Fruit fly (Drosophila melanogaster) ovary, adult (tissue): Measurements from ENCODE around the gene L2HGDH.

Experiments used
- CG17801 ChIP-seq: fragments of 200-800 bp; optimal IDR thresholded peaks from 2 replicates; lab custom pipeline; 2019; ENCODE audit warnings: missing biosample characterization, mild to moderate bottlenecking, missing genetic modification characterization, moderate library complexity; ENCODE audit not compliant: partially characterized antibody

The L2HGDH gene

DNA sequence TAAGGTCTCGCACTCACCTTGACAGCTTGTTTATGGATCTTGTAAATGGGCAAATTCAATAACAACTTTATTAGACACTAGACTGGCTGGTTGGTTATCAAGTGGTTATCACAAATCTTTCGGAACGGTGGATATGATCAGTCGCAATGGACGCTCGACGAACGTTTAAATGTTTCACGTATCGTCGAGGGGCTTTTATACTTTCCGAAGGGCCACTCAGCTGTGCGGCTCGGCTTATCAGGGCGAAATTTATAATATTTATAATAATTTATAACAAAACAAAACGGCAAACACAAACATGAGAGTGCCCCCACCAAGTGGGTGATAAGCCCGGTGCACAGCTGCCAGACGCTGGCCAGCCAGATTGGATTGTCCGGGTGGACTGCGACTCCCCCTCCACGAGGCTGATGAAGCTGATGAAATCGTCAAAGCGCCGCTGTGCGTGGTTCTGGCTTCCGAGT is 20.0 kb downstream of the L2HGDH start, which contains the start of gene CG10621:
Gene CG10621, minus strand, starts transcription at position 177 of the 461 bp plus-strand sequence.
- no peak for TF ChIP-seq CG17801 (GFP tag; lab: Kevin White, UChicago)

DNA sequence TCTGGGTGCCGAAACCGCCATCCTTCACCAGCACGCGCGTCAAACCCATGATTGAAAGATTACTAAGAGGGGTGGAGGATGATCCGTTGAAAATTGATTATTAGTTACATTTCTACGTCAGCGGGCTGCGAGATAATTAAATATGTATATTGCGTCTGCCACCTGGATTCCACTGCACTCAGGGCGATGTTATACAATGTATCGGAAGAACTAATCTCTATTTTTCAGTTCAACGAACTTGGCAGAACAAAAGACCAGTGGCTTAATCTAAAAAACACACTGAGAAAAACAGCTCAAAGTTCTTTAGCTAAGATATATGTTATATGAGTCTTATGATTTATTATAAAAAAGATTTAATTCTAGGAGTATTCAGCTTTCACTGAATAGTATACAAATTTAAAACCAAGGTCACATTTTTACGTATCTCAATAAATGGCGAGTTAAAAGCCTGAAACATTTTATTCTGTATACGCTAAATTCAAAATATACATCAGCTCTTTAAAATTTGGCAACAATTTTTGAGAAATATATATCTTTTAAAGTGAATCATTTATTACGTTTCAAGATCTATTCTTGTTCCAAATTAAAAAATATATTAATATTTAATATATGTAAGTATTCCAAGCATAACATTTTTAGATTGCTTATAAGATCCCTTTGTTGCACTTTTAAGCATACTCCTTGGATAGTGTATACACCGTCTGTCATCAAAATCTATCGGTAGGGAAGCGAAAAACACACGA is 20.6 kb downstream of the L2HGDH start:
- TF ChIP-seq CG17801 (GFP tag; lab: Kevin White, UChicago) = no peak

DNA sequence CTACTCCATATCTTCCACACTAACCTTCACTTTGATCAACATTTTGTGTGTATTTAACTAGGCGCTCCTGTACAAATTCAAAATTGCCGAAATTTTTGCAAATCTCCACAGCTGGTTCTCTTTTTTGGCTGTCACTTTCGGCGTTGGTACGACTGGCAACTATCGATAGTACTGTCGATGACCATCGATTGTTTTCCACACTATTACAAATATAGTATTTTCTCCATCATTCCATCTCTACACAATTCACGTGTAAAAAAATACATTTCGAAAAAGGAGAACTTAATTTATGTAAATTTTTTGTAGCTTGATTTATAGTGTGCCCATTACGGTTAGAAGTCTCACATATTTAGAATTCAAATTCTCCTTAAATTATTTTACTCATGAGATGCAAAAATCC is 22.6 kb downstream of the L2HGDH start, which contains the start of gene Nedd8:
Gene Nedd8, minus strand, starts transcription at position 164 of the 400 bp plus-strand sequence.
- peak; percentile 31 for TF ChIP-seq CG17801 (GFP tag; lab: Kevin White, UChicago)

DNA sequence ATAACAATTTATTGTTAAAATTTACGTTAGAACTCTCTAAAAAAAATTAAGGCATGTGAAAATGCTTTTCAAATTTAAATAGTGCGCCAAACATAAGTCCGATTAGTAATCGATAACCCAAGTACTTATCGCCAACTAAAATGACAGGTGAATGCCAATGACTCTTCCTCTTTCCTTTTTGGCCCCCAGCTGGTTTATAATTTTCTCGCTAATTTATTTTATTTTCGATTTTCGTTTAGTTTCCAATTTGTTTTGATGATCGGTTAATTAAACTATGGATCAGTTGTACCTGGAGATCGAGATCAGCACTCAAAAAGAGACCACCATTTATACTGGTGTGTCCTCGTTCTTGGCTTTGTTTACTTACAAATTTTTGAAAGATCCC is 25.5 kb downstream of the L2HGDH start, which contains the start of gene CG10428:
Gene CG10428, plus strand, starts transcription at position 161 of the 385 bp plus-strand sequence.
- no peak for TF ChIP-seq CG17801 (GFP tag; lab: Kevin White, UChicago)

DNA sequence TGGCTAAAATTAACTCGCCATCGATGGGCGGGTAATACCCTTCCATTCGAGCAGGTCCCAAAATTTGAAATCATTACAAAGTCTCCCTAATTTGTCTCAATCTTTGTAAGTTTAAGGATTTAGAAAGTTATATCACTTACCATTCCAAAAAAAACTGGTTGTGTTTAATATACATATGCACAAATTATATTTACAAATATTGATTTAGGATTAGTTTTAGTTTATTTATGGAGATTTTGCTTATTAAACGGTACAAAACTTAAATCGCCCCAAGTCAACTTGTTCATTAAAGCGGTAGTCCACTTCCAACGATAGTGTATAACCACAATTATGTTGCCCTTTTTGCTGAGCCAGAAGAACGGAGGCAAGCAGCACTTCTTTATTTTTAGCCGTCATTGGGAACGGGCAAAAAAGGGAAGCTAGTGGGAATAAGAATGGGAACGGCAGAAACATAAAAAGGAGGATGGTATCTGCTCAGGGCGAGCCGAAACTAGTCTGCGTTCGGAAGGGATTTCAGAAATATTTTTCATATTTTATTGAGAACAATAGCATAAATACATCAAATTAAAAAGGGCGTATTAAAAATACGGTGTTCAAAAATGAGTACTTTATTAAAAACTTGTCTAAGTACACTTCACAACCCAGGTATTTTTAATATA is 26.1 kb downstream of the L2HGDH start:
- TF ChIP-seq CG17801 (GFP tag; lab: Kevin White, UChicago) = no peak

DNA sequence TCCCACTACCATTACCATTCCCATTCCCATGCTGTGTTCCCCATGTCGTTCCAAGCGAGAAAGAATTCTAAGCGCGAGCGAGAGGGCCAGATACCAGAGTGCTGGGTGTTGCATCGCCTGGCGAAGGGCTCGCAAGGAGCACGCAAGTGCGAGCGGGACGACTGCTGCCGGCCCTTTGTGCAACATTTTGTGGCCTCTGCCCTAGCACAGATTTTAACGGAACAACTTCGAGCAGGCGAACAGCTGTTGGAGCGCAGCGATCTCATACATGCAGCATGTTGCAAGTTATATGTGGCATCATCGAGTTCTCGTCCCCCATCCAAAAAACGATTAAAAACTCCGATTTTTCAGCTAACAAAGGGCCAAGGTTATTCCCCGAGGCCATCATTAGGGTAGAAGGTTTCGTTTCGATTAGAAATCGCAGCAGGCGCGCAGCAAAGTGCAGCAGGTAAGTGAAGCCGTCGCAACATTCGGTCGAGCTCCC is 26.7 kb downstream of the L2HGDH start:
- TF ChIP-seq CG17801 (GFP tag; lab: Kevin White, UChicago) = no peak

DNA sequence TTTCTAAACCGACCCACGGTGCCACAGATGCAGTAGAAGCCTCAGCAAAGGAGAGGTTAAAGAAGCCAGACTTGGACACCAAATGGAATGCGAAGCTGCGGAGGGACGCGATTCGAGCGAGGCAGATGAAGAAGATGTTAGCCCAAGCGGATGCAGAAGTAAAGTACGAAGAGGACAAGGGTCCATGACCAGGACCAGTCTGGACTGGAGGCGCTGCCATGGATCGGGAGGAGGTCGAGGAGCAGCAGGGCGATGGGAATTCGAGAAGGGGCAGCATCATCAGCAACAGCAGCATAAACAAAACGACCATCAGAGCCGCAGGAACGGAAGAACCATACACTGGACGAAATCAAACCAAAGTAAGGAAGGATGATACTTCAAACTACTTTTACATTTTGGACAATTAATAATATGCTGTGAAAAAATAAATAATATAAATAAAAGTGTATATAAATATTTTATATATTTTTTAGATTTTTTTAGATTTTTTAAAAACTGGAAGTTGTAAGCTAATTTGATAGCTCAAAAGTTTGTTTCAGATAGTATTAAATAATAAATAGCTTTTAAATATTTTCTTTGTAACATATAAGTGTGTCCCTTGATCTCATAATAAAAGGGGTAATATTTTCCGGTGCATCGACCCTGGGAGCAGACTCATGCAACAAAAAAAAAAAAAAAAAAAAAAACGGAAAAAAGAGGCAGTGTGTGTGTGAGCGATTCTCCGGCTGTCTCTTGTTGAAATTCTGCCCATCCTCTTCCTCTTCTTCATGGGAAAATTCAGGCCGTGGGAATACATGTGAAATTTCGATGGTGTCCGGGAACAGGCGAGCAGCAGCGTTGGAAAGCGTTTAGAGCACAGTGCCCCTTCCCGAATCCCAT is 27.4 kb downstream of the L2HGDH start:
- no peak for TF ChIP-seq CG17801 (GFP tag; lab: Kevin White, UChicago)

DNA sequence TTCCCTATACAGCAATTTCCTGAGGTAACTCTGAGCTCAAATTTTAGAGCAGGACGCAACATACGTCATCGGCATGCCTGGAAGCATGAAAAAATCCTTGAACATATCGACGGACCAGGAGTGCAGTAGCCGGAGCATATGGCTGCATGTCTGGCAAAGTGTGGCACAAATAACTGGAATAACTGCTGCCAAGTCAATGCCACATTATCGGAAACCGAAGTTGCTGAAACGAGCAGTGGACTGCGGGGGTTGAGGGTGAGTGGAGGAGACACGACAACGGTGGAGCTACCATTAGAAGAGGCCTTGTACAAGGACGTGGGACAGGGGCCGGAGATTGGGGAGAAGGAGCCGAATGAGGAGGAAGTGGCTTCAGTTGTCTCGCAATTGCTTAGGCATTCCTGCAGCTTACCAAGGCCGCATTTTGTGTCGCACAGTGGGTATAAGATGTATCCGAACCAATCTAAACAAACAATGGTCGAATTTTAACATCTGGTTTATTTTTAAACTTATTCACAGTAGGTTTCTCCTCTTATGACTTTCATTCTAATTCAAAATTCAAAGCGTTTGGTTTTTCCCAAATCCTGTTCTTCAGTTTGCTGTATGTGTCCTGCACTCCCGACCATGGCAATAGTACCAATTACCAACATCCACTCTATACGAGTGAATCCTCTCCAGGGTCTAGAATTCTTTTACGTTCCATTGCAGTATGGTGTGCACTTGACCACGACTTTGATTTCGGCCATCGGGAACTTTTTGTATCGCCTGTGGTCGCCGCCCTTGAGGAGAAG is 28.3 kb downstream of the L2HGDH start, which contains the start of gene CG46304:
Gene CG46304, plus strand, starts transcription at position 541 of the 788 bp plus-strand sequence.
- TF ChIP-seq CG17801 (GFP tag; lab: Kevin White, UChicago) = no peak

DNA sequence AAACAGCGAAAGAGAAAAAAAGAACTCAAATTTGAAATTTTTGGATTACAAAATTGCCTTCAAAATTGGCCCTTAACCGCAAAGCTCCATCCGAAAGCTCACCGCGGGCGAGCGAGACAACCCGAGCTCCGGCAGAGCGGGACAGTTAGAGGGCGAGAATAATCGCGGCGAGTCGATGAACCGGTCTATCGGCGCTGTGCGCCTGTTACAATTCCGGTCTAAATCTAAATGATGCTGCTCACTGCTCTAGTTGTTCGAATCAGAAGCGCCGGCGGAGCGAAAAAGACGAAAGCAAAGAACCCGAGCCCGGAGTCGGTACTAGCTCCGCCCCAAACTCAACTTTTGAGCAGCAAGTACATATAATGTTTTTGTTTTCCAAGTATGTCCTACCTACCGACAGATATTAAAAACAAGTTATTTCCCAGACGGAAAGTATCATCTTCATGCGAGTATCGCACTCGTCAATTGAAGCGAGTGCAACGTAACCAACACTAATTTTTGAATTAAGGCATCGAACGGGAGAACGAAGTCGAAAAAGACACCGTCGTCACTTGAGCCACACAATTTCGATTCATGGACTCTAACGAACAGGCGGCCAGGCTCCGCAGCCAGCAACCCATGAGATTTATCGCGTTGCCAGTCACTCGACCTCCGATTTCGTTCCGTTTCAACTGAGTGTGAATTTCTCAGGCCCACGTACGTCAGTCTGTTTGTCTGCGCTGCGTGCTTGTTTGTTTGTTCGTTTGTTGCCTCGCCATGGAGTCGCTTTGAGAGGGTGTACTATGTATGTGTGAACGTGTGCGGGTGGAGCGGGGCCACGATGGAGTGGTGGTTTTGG is 29.9 kb downstream of the L2HGDH start:
- TF ChIP-seq CG17801 (GFP tag; lab: Kevin White, UChicago) = no peak

DNA sequence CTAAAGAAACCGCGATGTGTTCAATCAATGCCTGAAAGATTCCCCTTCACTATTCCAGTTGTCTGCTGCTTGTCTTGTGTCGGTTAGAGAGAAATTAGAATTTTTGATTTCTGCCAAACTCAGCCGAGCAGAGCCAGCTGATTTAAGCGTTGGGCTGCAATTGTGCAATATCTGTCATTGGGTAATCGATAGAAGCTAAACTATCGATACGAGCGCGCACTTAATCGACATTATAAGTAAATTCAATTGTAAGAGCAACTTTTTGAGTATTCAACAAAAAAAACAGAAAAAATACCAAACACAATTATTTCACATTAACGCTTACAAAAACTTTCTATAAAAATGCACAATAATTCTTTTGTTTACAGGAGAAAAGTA is 30.5 kb downstream of the L2HGDH start, which contains the start of gene ssp3:
Gene ssp3, minus strand, starts transcription at position 164 of the 378 bp plus-strand sequence.
- TF ChIP-seq CG17801 (GFP tag; lab: Kevin White, UChicago) = no peak

DNA sequence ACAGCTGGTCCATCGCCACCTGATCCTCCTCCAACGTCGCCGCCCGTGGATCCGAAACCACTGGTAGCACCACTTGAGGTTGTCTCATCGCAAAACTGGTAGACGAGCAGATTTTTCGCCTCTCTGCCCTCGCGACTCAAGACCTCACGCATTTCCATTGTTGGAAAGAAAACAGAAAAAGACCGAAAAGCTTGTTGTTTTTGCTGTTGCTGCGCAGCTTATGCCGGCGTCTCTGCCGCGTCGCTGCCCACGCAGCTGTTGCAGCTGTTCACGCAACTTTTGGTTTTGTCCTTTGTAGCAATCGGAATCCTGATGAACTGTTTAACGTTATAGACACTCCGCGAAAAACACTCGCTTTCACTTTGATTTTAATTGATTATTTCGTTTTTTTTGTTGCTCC is 30.9 kb downstream of the L2HGDH start:
- TF ChIP-seq CG17801 (GFP tag; lab: Kevin White, UChicago) = no peak

DNA sequence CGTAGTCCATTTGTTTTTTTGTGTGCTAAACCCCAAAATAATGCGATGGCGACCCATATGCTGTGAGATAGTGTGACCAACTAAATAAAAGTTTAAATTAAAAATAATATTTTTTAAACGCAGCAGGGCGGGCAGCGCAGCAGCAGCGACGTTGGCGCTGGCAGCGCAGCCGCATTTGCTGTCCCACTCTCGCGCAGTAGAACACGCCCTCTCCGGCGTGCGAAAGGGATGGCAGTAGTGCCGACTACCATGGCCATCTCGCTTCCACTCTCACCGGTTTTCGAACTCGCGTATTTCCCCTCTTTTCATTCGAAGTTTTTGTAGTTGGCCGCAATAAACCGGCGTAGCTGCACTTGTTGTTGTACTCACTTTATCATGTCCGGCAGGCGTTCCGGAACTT is 38.2 kb downstream of the L2HGDH start:
- TF ChIP-seq CG17801 (GFP tag; lab: Kevin White, UChicago) = peak; percentile 12

DNA sequence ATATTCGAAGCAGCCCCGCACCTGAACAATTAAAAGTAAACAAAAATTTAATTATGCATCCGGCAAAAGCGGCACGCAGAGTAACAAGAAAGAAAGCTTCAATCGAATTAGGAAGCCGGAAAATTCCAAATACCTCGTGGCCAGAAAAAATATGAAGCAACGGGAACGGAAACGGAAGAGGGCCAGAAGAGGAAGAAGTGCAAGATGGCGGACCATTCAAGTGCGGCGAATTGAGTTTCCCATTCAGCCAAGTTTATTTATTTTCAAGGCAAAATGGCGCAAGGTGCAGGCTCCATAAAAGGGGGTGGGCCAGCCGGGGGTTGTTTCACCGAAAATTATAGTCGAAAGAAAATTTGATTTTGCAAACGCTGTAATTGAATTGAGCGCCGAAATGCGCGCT is 39.7 kb downstream of the L2HGDH start:
- TF ChIP-seq CG17801 (GFP tag; lab: Kevin White, UChicago) = no peak
